Worm (Caenorhabditis elegans): ENCODE results near the gene vem-1.

DNA sequence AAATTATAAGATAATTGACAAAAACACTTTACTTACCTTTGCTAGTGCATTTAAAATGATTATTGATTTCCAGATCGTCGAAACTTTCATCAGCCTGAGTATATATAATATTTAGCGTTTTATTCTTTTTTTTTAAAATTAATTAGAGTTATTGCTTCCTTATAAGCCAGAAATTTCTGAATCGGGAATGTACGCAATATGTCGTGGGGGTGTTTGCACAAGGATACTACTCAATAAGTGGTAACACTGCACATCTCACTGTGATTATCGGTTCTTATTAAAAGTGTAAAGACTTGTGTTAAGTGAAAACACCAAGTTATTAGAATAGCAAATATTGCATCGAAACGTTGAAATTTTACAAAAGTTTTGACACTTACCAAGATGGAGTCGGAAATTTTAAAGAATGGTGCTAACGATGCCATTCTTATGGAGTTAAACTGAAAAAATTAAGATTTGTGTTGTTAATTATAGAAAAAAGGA, 30.5 kb downstream of the vem-1 start, which contains the start of gene dim-1:
- TF ChIP-seq egl-27 (tag; optimal IDR thresholded peaks at IDR 0.05), result no peak
- TF ChIP-seq pqm-1 (tag; optimal IDR thresholded peaks at IDR 0.05), result no peak
- no peak for TF ChIP-seq fos-1 (tag; optimal IDR thresholded peaks at IDR 0.05)
- no peak for TF ChIP-seq elt-2 (tag; optimal IDR thresholded peaks at IDR 0.05)
- no peak for TF ChIP-seq ZK546.5 (tag; optimal IDR thresholded peaks at IDR 0.05)
- no peak for TF ChIP-seq aly-2 (tag; optimal IDR thresholded peaks at IDR 0.05)
- no peak for TF ChIP-seq ztf-4 (tag; optimal IDR thresholded peaks at IDR 0.05)
- no peak for TF ChIP-seq nhr-76 (tag; optimal IDR thresholded peaks at IDR 0.05)
- TF ChIP-seq elt-3 (tag; optimal IDR thresholded peaks at IDR 0.05), result no peak
- no peak for TF ChIP-seq R02D3.7 (tag; optimal IDR thresholded peaks at IDR 0.05)
- no peak for TF ChIP-seq zag-1 (tag; optimal IDR thresholded peaks at IDR 0.05)
- TF ChIP-seq nhr-237 (tag; optimal IDR thresholded peaks at IDR 0.05), result no peak
- TF ChIP-seq unc-39 (tag; optimal IDR thresholded peaks at IDR 0.05), result no peak
- TF ChIP-seq skn-1 (tag; optimal IDR thresholded peaks at IDR 0.05), result no peak
